Fruit fly (Drosophila melanogaster): ENCODE measurements around the gene vari.

DNA sequence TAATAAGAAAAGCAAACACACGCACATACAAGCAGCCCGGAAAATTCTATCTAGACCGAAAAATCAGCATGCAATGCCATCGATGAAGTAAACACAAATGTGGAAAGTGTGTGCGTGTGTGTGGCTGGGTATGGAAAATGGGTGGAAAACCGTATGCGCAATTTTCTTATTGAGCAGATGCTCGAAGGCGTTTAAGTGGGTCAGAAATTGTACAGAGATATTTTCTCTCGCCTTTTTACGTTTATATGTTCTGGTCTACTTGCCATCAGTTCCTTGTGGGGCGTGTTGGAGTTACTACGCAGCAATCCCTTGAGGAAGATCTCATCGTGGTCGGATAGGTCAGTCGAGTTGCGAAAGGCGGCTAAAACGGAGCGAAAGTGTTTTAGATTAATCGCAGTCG lies 1.1 kb downstream of the vari start:
- TF ChIP-seq Dll (optimal IDR thresholded peaks at IDR 0.05) (no peak), EcR (GFP tag; optimal IDR thresholded peaks at IDR 0.05) (no peak)

Measured in whole organism.